Worm (Caenorhabditis elegans) whole organism, midembryonic: Measurements from ENCODE around the gene F15H10.9.

Source experiments
- T22C8.4 ChIP-seq: fragments of 200-800 bp; sonication (Bioruptor generic); IDR thresholded peaks from 2 replicates; pipeline ENCODE4 v1.3.6; 2022; ENCODE audit warnings: missing genetic modification characterization, missing compliant biosample characterization
- cog-1 ChIP-seq: sonication (generic microtip); optimal IDR thresholded peaks from 2 replicates; lab custom pipeline; 2016; ENCODE audit warnings: missing genetic modification characterization, missing compliant biosample characterization
- flt-1 ChIP-seq: fragments of 200-800 bp; sonication (Bioruptor generic); IDR thresholded peaks from 2 replicates; pipeline ENCODE4 v1.3.6; 2022; ENCODE audit warnings: missing genetic modification characterization, missing compliant biosample characterization
- med-1 ChIP-seq: sonication (generic microtip); optimal IDR thresholded peaks from 2 replicates; lab custom pipeline; 2017; ENCODE audit warnings: missing genetic modification characterization, mild to moderate bottlenecking, missing compliant biosample characterization, antibody characterized with exemption, missing genetic modification reagents; ENCODE audit not compliant: insufficient read depth
- ref-1 ChIP-seq: fragments of 200-800 bp; sonication (Bioruptor generic); conservative IDR thresholded peaks from 2 replicates; pipeline ENCODE4 v1.3.6; 2022; ENCODE audit warnings: missing genetic modification reagents, missing genetic modification characterization, missing compliant biosample characterization
- ztf-23 ChIP-seq: fragments of 200-800 bp; sonication (Bioruptor generic); IDR thresholded peaks from 2 replicates; pipeline ENCODE4 v1.3.6; 2022; ENCODE audit warnings: missing genetic modification reagents, missing genetic modification characterization, missing compliant biosample characterization
- ztf-29 ChIP-seq: fragments of 200-800 bp; sonication (Bioruptor generic); IDR thresholded peaks from 2 replicates; pipeline ENCODE4 v1.3.6; 2022; ENCODE audit warnings: missing genetic modification reagents, missing genetic modification characterization, missing compliant biosample characterization

DNA sequence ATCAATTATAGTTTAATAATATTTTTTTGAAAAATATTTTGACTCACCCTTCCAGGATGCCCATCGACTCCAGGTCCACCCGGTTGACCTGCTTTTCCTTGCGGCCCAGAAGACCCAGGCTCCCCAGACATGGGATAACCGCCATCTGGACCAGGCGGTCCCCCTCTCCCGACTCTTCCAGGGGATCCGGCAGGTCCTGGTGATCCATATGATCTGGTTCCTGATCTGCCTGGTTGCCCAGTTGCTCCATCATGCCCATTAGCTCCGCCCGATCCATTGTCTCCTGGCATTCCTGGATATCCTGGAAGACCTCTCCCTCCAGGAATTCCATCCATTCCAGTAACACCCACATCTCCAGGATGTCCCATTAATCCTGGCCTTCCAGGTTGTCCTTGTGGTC, 20.8 kb downstream of the F15H10.9 start:
- no peak for TF ChIP-seq cog-1 (tag; lab: Kevin White, UChicago)
- TF ChIP-seq ref-1 (GFP tag; lab: Robert Waterston, UW): no peak
- TF ChIP-seq med-1 (GFP tag; lab: Kevin White, UChicago): no peak
- TF ChIP-seq T22C8.4 (GFP tag; lab: Robert Waterston, UW): no peak
- TF ChIP-seq flt-1 (GFP tag; lab: Robert Waterston, UW): no peak
- TF ChIP-seq ztf-23 (GFP tag; lab: Robert Waterston, UW): no peak
- TF ChIP-seq ztf-29: no peak
